Fruit fly (Drosophila melanogaster) whole organism, prepupa: ENCODE measurements around the gene Rab5.
A peak's percentile ranks its signal among the peaks of the same experiment; 100 is the strongest.

Experiments
- Blimp-1 ChIP-seq: fragments of 200-800 bp; sonication (Bioruptor generic); optimal IDR thresholded peaks from 3 replicates; lab custom pipeline; 2017; ENCODE audit warnings: missing biosample characterization, missing genetic modification characterization, mild to moderate bottlenecking, moderate library complexity, missing genetic modification reagents
- CG10631 ChIP-seq: fragments of 200-800 bp; sonication (Bioruptor generic); optimal IDR thresholded peaks from 2 replicates; lab custom pipeline; 2016; ENCODE audit warnings: missing biosample characterization, missing genetic modification characterization
- CG10669 ChIP-seq: fragments of 200-800 bp; sonication (Bioruptor generic); optimal IDR thresholded peaks from 3 replicates; lab custom pipeline; 2018; ENCODE audit warnings: missing biosample characterization, mild to moderate bottlenecking, missing genetic modification characterization, moderate library complexity
- CG11294 ChIP-seq: fragments of 200-800 bp; sonication (Bioruptor generic); IDR thresholded peaks from 2 replicates; pipeline ENCODE4 v1.3.6; 2022; ENCODE audit warnings: missing biosample characterization, missing genetic modification characterization
- CG11762 ChIP-seq: fragments of 200-800 bp; sonication (Bioruptor generic); optimal IDR thresholded peaks from 3 replicates; lab custom pipeline; 2016; ENCODE audit warnings: missing biosample characterization, missing genetic modification characterization; ENCODE audit not compliant: insufficient read depth
- CG15336 ChIP-seq: fragments of 200-800 bp; sonication (Bioruptor generic); IDR thresholded peaks from 2 replicates; pipeline ENCODE4 v1.3.6; 2022; ENCODE audit warnings: missing biosample characterization, missing genetic modification characterization
- CG1621 ChIP-seq: fragments of 200-800 bp; sonication (Bioruptor generic); optimal IDR thresholded peaks from 3 replicates; lab custom pipeline; 2018; ENCODE audit warnings: missing biosample characterization, mild to moderate bottlenecking, missing genetic modification characterization
- CG31627 ChIP-seq: fragments of 200-800 bp; sonication (Bioruptor generic); optimal IDR thresholded peaks from 3 replicates; lab custom pipeline; 2016; ENCODE audit warnings: missing biosample characterization, missing genetic modification characterization
- CG32006 ChIP-seq: fragments of 200-800 bp; sonication (Bioruptor generic); optimal IDR thresholded peaks from 3 replicates; lab custom pipeline; 2017; ENCODE audit warnings: missing biosample characterization, mild to moderate bottlenecking, missing genetic modification characterization
- CG6163 ChIP-seq: fragments of 200-800 bp; sonication (Bioruptor generic); IDR thresholded peaks from 3 replicates; pipeline ENCODE4 v1.3.6; 2022; ENCODE audit warnings: missing biosample characterization, missing genetic modification characterization
- CG6276 ChIP-seq: fragments of 200-800 bp; sonication (Bioruptor generic); optimal IDR thresholded peaks from 2 replicates; lab custom pipeline; 2017; ENCODE audit warnings: missing biosample characterization, mild to moderate bottlenecking, missing genetic modification characterization
- CG6792 ChIP-seq: fragments of 200-800 bp; sonication (Bioruptor generic); optimal IDR thresholded peaks from 3 replicates; lab custom pipeline; 2016; ENCODE audit warnings: missing biosample characterization, missing genetic modification characterization
- CG6808 ChIP-seq: fragments of 200-800 bp; sonication (Bioruptor generic); optimal IDR thresholded peaks from 3 replicates; lab custom pipeline; 2017; ENCODE audit warnings: missing biosample characterization, missing genetic modification characterization, mild to moderate bottlenecking, moderate library complexity, missing genetic modification reagents
- CG7368 ChIP-seq: fragments of 200-800 bp; sonication (Bioruptor generic); optimal IDR thresholded peaks from 3 replicates; lab custom pipeline; 2016; ENCODE audit warnings: missing biosample characterization, missing genetic modification characterization
- CG8119 ChIP-seq: fragments of 200-800 bp; sonication (Bioruptor generic); IDR thresholded peaks from 3 replicates; pipeline ENCODE4 v1.3.6; 2022; ENCODE audit warnings: missing biosample characterization, missing genetic modification characterization
- CG8632 ChIP-seq: fragments of 200-800 bp; sonication (Bioruptor generic); optimal IDR thresholded peaks from 3 replicates; lab custom pipeline; 2016; ENCODE audit warnings: missing biosample characterization, missing genetic modification characterization
- CG9139 ChIP-seq: fragments of 200-800 bp; sonication (Bioruptor generic); optimal IDR thresholded peaks from 3 replicates; lab custom pipeline; 2017; ENCODE audit warnings: missing biosample characterization, mild to moderate bottlenecking, missing genetic modification characterization
- Eip75B ChIP-seq: fragments of 200-800 bp; sonication (Bioruptor generic); optimal IDR thresholded peaks from 3 replicates; lab custom pipeline; 2016; ENCODE audit warnings: missing biosample characterization, missing genetic modification characterization
- Eip78C ChIP-seq: fragments of 200-800 bp; sonication (Bioruptor generic); peaks from one replicate; lab custom pipeline; 2016; ENCODE audit warnings: missing biosample characterization, missing genetic modification characterization
- Eip93F ChIP-seq: fragments of 200-800 bp; sonication (Bioruptor generic); optimal IDR thresholded peaks from 2 replicates; lab custom pipeline; 2016; ENCODE audit warnings: missing biosample characterization, mild to moderate bottlenecking, missing genetic modification characterization
- Ets21C ChIP-seq: fragments of 200-800 bp; sonication (Bioruptor generic); optimal IDR thresholded peaks from 3 replicates; lab custom pipeline; 2016; ENCODE audit warnings: missing biosample characterization, missing genetic modification characterization
- Gug ChIP-seq: fragments of 200-800 bp; sonication (Bioruptor generic); IDR thresholded peaks from 2 replicates; pipeline ENCODE4 v1.3.6; 2022; ENCODE audit warnings: missing biosample characterization, missing genetic modification characterization
- Hr38 ChIP-seq: sonication (Bioruptor generic); optimal IDR thresholded peaks from 2 replicates; lab custom pipeline; 2016; ENCODE audit warnings: missing biosample characterization, missing genetic modification characterization
- Hr4 ChIP-seq: fragments of 200-800 bp; sonication (Bioruptor generic); optimal IDR thresholded peaks from 3 replicates; lab custom pipeline; 2016; ENCODE audit warnings: missing biosample characterization, missing genetic modification characterization
- Lpt ChIP-seq: fragments of 200-800 bp; sonication (Bioruptor generic); optimal IDR thresholded peaks from 3 replicates; lab custom pipeline; 2016; ENCODE audit warnings: missing biosample characterization, missing genetic modification characterization
- Met ChIP-seq: fragments of 200-800 bp; sonication (Bioruptor generic); optimal IDR thresholded peaks from 3 replicates; lab custom pipeline; 2016; ENCODE audit warnings: missing biosample characterization, missing genetic modification characterization
- OdsH ChIP-seq: fragments of 200-800 bp; sonication (Bioruptor generic); optimal IDR thresholded peaks from 3 replicates; lab custom pipeline; 2016; ENCODE audit warnings: missing biosample characterization, missing genetic modification characterization
- Smox ChIP-seq: fragments of 200-800 bp; sonication (Bioruptor generic); optimal IDR thresholded peaks from 3 replicates; lab custom pipeline; 2016; ENCODE audit warnings: missing biosample characterization, missing genetic modification characterization
- Sox14 ChIP-seq: fragments of 200-800 bp; sonication (Bioruptor generic); optimal IDR thresholded peaks from 3 replicates; lab custom pipeline; 2016; ENCODE audit warnings: missing biosample characterization, missing genetic modification characterization
- Sox15 ChIP-seq: fragments of 200-800 bp; sonication (Bioruptor generic); optimal IDR thresholded peaks from 3 replicates; lab custom pipeline; 2016; ENCODE audit warnings: missing biosample characterization, missing genetic modification characterization
- acj6 ChIP-seq: fragments of 200-800 bp; sonication (Bioruptor generic); optimal IDR thresholded peaks from 3 replicates; lab custom pipeline; 2016; ENCODE audit warnings: missing biosample characterization, missing genetic modification characterization
- cyc ChIP-seq: fragments of 200-800 bp; sonication (Bioruptor generic); optimal IDR thresholded peaks from 3 replicates; lab custom pipeline; 2016; ENCODE audit warnings: missing biosample characterization, missing genetic modification characterization
- dac ChIP-seq: fragments of 200-800 bp; sonication (Bioruptor generic); optimal IDR thresholded peaks from 2 replicates; lab custom pipeline; 2017; ENCODE audit warnings: missing biosample characterization, mild to moderate bottlenecking, missing genetic modification characterization
- dsx ChIP-seq: fragments of 200-800 bp; optimal IDR thresholded peaks from 3 replicates; lab custom pipeline; 2019; ENCODE audit warnings: missing biosample characterization, mild to moderate bottlenecking, missing genetic modification characterization, moderate library complexity; ENCODE audit not compliant: poor library complexity, severe bottlenecking
- eg ChIP-seq: fragments of 200-800 bp; sonication (Bioruptor generic); IDR thresholded peaks from 3 replicates; pipeline ENCODE4 v1.3.6; 2022; ENCODE audit warnings: missing biosample characterization, missing genetic modification characterization
- fkh ChIP-seq: fragments of 200-800 bp; sonication (Bioruptor generic); optimal IDR thresholded peaks from 3 replicates; lab custom pipeline; 2017; ENCODE audit warnings: missing biosample characterization, mild to moderate bottlenecking, missing genetic modification characterization, moderate library complexity
- lz ChIP-seq: fragments of 200-800 bp; sonication (Bioruptor generic); optimal IDR thresholded peaks from 3 replicates; lab custom pipeline; 2016; ENCODE audit warnings: missing biosample characterization, missing genetic modification characterization
- pdm3 ChIP-seq: fragments of 200-800 bp; sonication (Bioruptor generic); optimal IDR thresholded peaks from 3 replicates; lab custom pipeline; 2016; ENCODE audit warnings: missing biosample characterization, missing genetic modification characterization
- salr ChIP-seq, 2 experiments: fragments of 200-800 bp; sonication (Bioruptor generic); optimal IDR thresholded peaks; 3 replicates each; lab custom pipeline; 2016 to 2018; ENCODE audit warnings: missing biosample characterization in 2 of 2, missing genetic modification characterization in 2 of 2, mild to moderate bottlenecking in 1 of 2
- spab ChIP-seq: fragments of 200-800 bp; sonication (Bioruptor generic); optimal IDR thresholded peaks from 2 replicates; lab custom pipeline; 2017; ENCODE audit warnings: missing biosample characterization, mild to moderate bottlenecking, missing genetic modification characterization, missing genetic modification reagents
- ss ChIP-seq, 2 experiments: fragments of 200-800 bp; sonication (Bioruptor generic); optimal IDR thresholded peaks; 2 replicates in 1 of 2; 3 replicates in 1 of 2; lab custom pipeline; 2017 to 2018; ENCODE audit warnings: mild to moderate bottlenecking in 2 of 2, missing biosample characterization in 2 of 2, missing genetic modification characterization in 2 of 2, moderate library complexity in 1 of 2
- svp ChIP-seq: fragments of 200-800 bp; sonication (Bioruptor generic); peaks from one replicate; lab custom pipeline; 2016; ENCODE audit warnings: missing biosample characterization, missing genetic modification characterization
- topi ChIP-seq: fragments of 200-800 bp; sonication (Bioruptor generic); optimal IDR thresholded peaks from 3 replicates; lab custom pipeline; 2016; ENCODE audit warnings: missing biosample characterization, missing genetic modification characterization
- vri ChIP-seq: fragments of 200-800 bp; sonication (Bioruptor generic); optimal IDR thresholded peaks from 3 replicates; lab custom pipeline; 2016; ENCODE audit warnings: missing biosample characterization, mild to moderate bottlenecking, missing genetic modification characterization

Rab5 gene

dm6 chr2L:2380805-2381204, 15.7 kb upstream of the Rab5 start, which contains the start of gene Eogt (continued):
- TF ChIP-seq cyc (GFP tag; lab: Kevin White, UChicago), result peak; percentile 91
- TF ChIP-seq svp (GFP tag; lab: Kevin White, UChicago), result peak; percentile 97
- peak; percentile 91 for TF ChIP-seq Met (GFP tag; lab: Kevin White, UChicago)
- TF ChIP-seq CG1621 (tag; lab: Kevin White, UChicago), result peak; percentile 97
- TF ChIP-seq acj6 (GFP tag; lab: Kevin White, UChicago), result peak; percentile 95
- TF ChIP-seq Eip78C (GFP tag; lab: Kevin White, UChicago), result peak; percentile 98
- TF ChIP-seq Eip75B (GFP tag; lab: Kevin White, UChicago), result peak; percentile 89
- peak in 1 of 2 experiments; percentile 92 for TF ChIP-seq ss (GFP tag; optimal IDR thresholded peaks at IDR 0.05; lab: Kevin White, UChicago)
- peak; percentile 98 for TF ChIP-seq CG6163 (GFP tag; lab: Robert Waterston, UW)
- TF ChIP-seq Lpt, result peak; percentile 89
- TF ChIP-seq CG10669 (GFP tag; lab: Kevin White, UChicago), result peak; percentile 94
- TF ChIP-seq Hr4 (GFP tag; lab: Kevin White, UChicago), result peak; percentile 93
- TF ChIP-seq Gug (GFP tag; lab: Robert Waterston, UW), result peak; percentile 95
- peak; percentile 84 for TF ChIP-seq CG7368 (GFP tag; lab: Kevin White, UChicago)
- peak; percentile 96 for TF ChIP-seq CG8119 (GFP tag; lab: Robert Waterston, UW)
- peak; percentile 83 for TF ChIP-seq Eip93F
- peak; percentile 84 for TF ChIP-seq dac (GFP tag; lab: Kevin White, UChicago)
- peak; percentile 84 to 96 for TF ChIP-seq salr (GFP tag; optimal IDR thresholded peaks at IDR 0.05; lab: Kevin White, UChicago)
- TF ChIP-seq spab (GFP tag; lab: Kevin White, UChicago), result peak; percentile 89
- peak; percentile 99 for TF ChIP-seq eg (GFP tag; lab: Robert Waterston, UW)
- peak; percentile 46 for TF ChIP-seq fkh (GFP tag; lab: Kevin White, UChicago)
- peak; percentile 88 for TF ChIP-seq CG6808 (GFP tag; lab: Kevin White, UChicago)
- peak; percentile 84 for TF ChIP-seq Blimp-1 (GFP tag; lab: Kevin White, UChicago)
- peak; percentile 96 for TF ChIP-seq CG15336 (GFP tag; lab: Robert Waterston, UW)
- TF ChIP-seq Smox, result peak; percentile 92
- TF ChIP-seq OdsH, result peak; percentile 96
- peak; percentile 95 for TF ChIP-seq CG10631
- TF ChIP-seq lz (GFP tag; lab: Kevin White, UChicago), result peak; percentile 95
- peak; percentile 96 for TF ChIP-seq CG11294
- peak; percentile 93 for TF ChIP-seq CG31627 (GFP tag; lab: Kevin White, UChicago)
- peak; percentile 94 for TF ChIP-seq Sox14
- no peak for TF ChIP-seq Hr38 (GFP tag; lab: Kevin White, UChicago)
- peak; percentile 93 for TF ChIP-seq CG8632 (GFP tag; lab: Kevin White, UChicago)

- TF ChIP-seq CG8119 (GFP tag; lab: Robert Waterston, UW), result 0 out of 3 replicates have a peak, but pooled peaks have one; percentile 24
- TF ChIP-seq Gug (GFP tag; lab: Robert Waterston, UW), result no peak
- TF ChIP-seq acj6 (GFP tag; lab: Kevin White, UChicago), result no peak
- no peak for TF ChIP-seq CG6276 (GFP tag; lab: Kevin White, UChicago)
These were observed 11.3 kb upstream of the Rab5 start for dm6 chr2L:2376418-2376702.

- TF ChIP-seq CG6163 (GFP tag; lab: Robert Waterston, UW) (peak; percentile 80), ss (GFP tag; optimal IDR thresholded peaks at IDR 0.05; lab: Kevin White, UChicago) (peak; percentile 28 to 47), svp (GFP tag; lab: Kevin White, UChicago) (peak; percentile 80), CG6792 (GFP tag; lab: Kevin White, UChicago) (peak; percentile 46), CG7368 (GFP tag; lab: Kevin White, UChicago) (peak; percentile 17), topi (GFP tag; lab: Kevin White, UChicago) (peak; percentile 76), Hr38 (GFP tag; lab: Kevin White, UChicago) (no peak), Sox15 (GFP tag; lab: Kevin White, UChicago) (no peak), CG6808 (GFP tag; lab: Kevin White, UChicago) (peak; percentile 30), dac (GFP tag; lab: Kevin White, UChicago) (peak; percentile 44), dsx (GFP tag; lab: Kevin White, UChicago) (peak; percentile 74), vri (GFP tag; lab: Kevin White, UChicago) (no peak), pdm3 (GFP tag; lab: Kevin White, UChicago) (peak; percentile 64), Sox14 (peak; percentile 79), CG11762 (GFP tag; lab: Kevin White, UChicago) (no peak), Eip78C (GFP tag; lab: Kevin White, UChicago) (peak; percentile 86), CG9139 (GFP tag; lab: Kevin White, UChicago) (peak; percentile 20), Gug (GFP tag; lab: Robert Waterston, UW) (no peak), CG8119 (GFP tag; lab: Robert Waterston, UW) (no peak; the same call in 2 of the 3 replicates), Blimp-1 (GFP tag; lab: Kevin White, UChicago) (peak; percentile 59), Smox (peak; percentile 67), CG32006 (GFP tag; lab: Kevin White, UChicago) (peak; percentile 2), CG10631 (peak; percentile 13), Ets21C (peak; percentile 1), OdsH (peak; percentile 65)
These were observed 10.8 kb upstream of the Rab5 start, which contains the start of gene Atxn7 for dm6 chr2L:2375655-2376417. Atxn7 (plus strand) TSS chr2L:2375841.
